Worm (Caenorhabditis elegans): ENCODE results near the gene C05E11.3.

ce11 chrX:4626891-4627290 is 48.9 kb downstream of the C05E11.3 start:
- no peak for TF ChIP-seq him-1 (tag; optimal IDR thresholded peaks at IDR 0.05)
- no peak for TF ChIP-seq W03F9.2 (tag; optimal IDR thresholded peaks at IDR 0.05)

Data from whole organism, L4/young adult.